Fruit fly (Drosophila melanogaster): ENCODE measurements around the gene CG12170.

CG12170 gene

DNA sequence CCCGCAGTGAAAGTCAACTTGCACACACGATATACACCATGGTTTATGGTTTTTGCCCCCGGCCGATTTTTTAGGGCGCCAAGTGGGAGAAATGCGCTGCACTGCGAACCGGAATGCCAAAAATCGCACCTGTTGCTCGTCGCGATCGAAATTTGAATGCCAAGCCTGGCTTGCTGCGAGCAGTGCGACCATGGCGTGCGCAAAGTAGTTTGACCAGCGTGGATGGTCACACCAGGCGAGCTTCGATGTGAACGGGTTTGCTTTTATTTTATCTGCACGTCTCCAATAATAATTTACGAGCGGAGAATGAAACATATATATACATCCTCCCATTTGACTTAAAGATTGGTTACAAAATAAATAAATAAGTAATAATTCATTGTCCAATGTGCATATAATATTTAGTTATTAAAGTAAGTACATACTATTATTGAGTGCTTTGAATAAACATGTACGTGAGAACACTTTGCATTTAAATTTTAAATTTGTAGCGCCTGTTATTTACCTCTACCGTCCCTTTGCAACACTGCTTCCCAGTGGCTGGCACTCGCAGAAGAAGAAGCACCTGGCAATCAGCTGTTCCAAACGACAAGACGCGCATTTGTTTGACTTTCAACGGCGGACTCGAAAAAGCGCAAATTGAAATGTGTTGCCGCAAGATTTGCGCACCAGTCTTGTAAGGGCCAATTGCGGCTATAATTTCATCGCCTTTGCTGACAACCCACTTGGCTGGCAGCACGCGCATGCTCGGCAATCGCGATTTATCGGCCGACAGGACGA is 48.4 kb downstream of the CG12170 start, which contains the start of the genes Rab23 and plx:
Rab23 (minus strand) TSS at position 166 of the 780 bp plus-strand sequence.
plx (plus strand) TSS at position 587 of the 780 bp plus-strand sequence.
- no peak for TF ChIP-seq fd96Ca (GFP tag; IDR thresholded peaks at IDR 0.05)
- TF ChIP-seq CG32121 (GFP tag; IDR thresholded peaks at IDR 0.05) = no peak
- no peak for TF ChIP-seq Snoo (tag; optimal IDR thresholded peaks at IDR 0.05)
- TF ChIP-seq CG15710 (tag; optimal IDR thresholded peaks at IDR 0.05) = no peak
- TF ChIP-seq gl (tag; optimal IDR thresholded peaks at IDR 0.05) = no peak
- peak; percentile 5; the same call in 1 of the 2 replicates for TF ChIP-seq Ets98B (GFP tag; IDR thresholded peaks at IDR 0.05)
- TF ChIP-seq CG17806 (tag; optimal IDR thresholded peaks at IDR 0.05) = no peak
- no peak for TF ChIP-seq Pif1B (GFP tag; optimal IDR thresholded peaks at IDR 0.05)

- TF ChIP-seq CG9948 (tag; optimal IDR thresholded peaks at IDR 0.05) = peak; percentile 38
- peak; percentile 28 for TF ChIP-seq CG34367 (tag; optimal IDR thresholded peaks at IDR 0.05)
- peak; percentile 32 for TF ChIP-seq Pif1A (GFP tag; optimal IDR thresholded peaks at IDR 0.05)
- no peak for TF ChIP-seq fd96Ca (GFP tag; IDR thresholded peaks at IDR 0.05)
- no peak for TF ChIP-seq CG32121 (GFP tag; IDR thresholded peaks at IDR 0.05)
- TF ChIP-seq CG8301 (tag; optimal IDR thresholded peaks at IDR 0.05) = peak; percentile 31
- peak; percentile 60 for TF ChIP-seq CG8159 (tag; optimal IDR thresholded peaks at IDR 0.05)
- TF ChIP-seq rn (GFP tag; IDR thresholded peaks at IDR 0.05) = no peak
- TF ChIP-seq EcR (GFP tag; optimal IDR thresholded peaks at IDR 0.05) = no peak
- 0 out of 2 replicates have a peak, but pooled peaks have one; percentile 24 for TF ChIP-seq Ets98B (GFP tag; IDR thresholded peaks at IDR 0.05)
- no peak for TF ChIP-seq CG10348 (GFP tag; IDR thresholded peaks at IDR 0.05)
- TF ChIP-seq CG17806 (tag; optimal IDR thresholded peaks at IDR 0.05) = peak; percentile 37
- no peak for TF ChIP-seq Snoo (tag; optimal IDR thresholded peaks at IDR 0.05)
- peak; percentile 33 for TF ChIP-seq CG14655 (GFP tag; optimal IDR thresholded peaks at IDR 0.05)
- TF ChIP-seq CG15710 (tag; optimal IDR thresholded peaks at IDR 0.05) = peak; percentile 45
- TF ChIP-seq CG4496 (GFP tag; IDR thresholded peaks at IDR 0.05) = no peak; the same call in 2 of the 3 replicates
- no peak for TF ChIP-seq CG13204 (GFP tag; optimal IDR thresholded peaks at IDR 0.05)
These were observed 49.2 kb downstream of the CG12170 start for dm6 chr3R:5686049-5686757.

Data from whole organism, pupa.